Worm (Caenorhabditis elegans): Measurements from ENCODE around the gene W06H8.6.

Gene W06H8.6

ce11 chrV:6276205-6276604 is 49.4 kb upstream of the W06H8.6 start, which contains the start of gene F31F7.1 (continued):
- TF ChIP-seq dpl-1 (GFP tag; optimal IDR thresholded peaks at IDR 0.05): no peak
- no peak for TF ChIP-seq mxl-1 (tag; optimal IDR thresholded peaks at IDR 0.05)
- TF ChIP-seq ceh-91 (GFP tag; IDR thresholded peaks at IDR 0.05): no peak
- TF ChIP-seq madf-8 (GFP tag; conservative IDR thresholded peaks at IDR 0.05): no peak
- TF ChIP-seq rpc-1 (optimal IDR thresholded peaks at IDR 0.05): no peak
- no peak for TF ChIP-seq rpc-1 (tag; optimal IDR thresholded peaks at IDR 0.05)
- no peak for TF ChIP-seq ztf-6 (GFP tag; IDR thresholded peaks at IDR 0.05)
- TF ChIP-seq snpc-3.4 (tag; optimal IDR thresholded peaks at IDR 0.05): no peak
- no peak for TF ChIP-seq zim-3 (tag; optimal IDR thresholded peaks at IDR 0.05)
- TF ChIP-seq tbx-9 (tag; optimal IDR thresholded peaks at IDR 0.05; ENCODE audit: borderline replicate concordance): no peak
- TF ChIP-seq madf-10 (tag; optimal IDR thresholded peaks at IDR 0.05): peak; percentile 49
- no peak for TF ChIP-seq B0336.3 (GFP tag; IDR thresholded peaks at IDR 0.05)
- TF ChIP-seq K11D2.4 (GFP tag; IDR thresholded peaks at IDR 0.05): no peak
- no peak for TF ChIP-seq Y67H2A.10 (GFP tag; conservative IDR thresholded peaks at IDR 0.05)
- peak; percentile 77 for TF ChIP-seq ama-1 (optimal IDR thresholded peaks at IDR 0.05)
- no peak for TF ChIP-seq ama-1 (GFP tag; optimal IDR thresholded peaks at IDR 0.05)
- TF ChIP-seq mcd-1 (GFP tag; IDR thresholded peaks at IDR 0.05): no peak
- no peak for TF ChIP-seq attf-5 (GFP tag; optimal IDR thresholded peaks at IDR 0.05)
- TF ChIP-seq F23B12.7 (tag; optimal IDR thresholded peaks at IDR 0.05; ENCODE audit: insufficient read depth): no peak
- TF ChIP-seq hlh-26 (GFP tag; conservative IDR thresholded peaks at IDR 0.05): no peak
- TF ChIP-seq F57A8.1 (GFP tag; optimal IDR thresholded peaks at IDR 0.05): no peak
- no peak for TF ChIP-seq fkh-3 (tag; optimal IDR thresholded peaks at IDR 0.05)
- TF ChIP-seq lin-54 (GFP tag; optimal IDR thresholded peaks at IDR 0.05): no peak
- TF ChIP-seq lin-26 (GFP tag; IDR thresholded peaks at IDR 0.05): no peak
- no peak for TF ChIP-seq F52B5.7 (tag; optimal IDR thresholded peaks at IDR 0.05)
- peak; percentile 30 for TF ChIP-seq lin-40 (tag; optimal IDR thresholded peaks at IDR 0.05)
- no peak for TF ChIP-seq nhr-27 (tag; optimal IDR thresholded peaks at IDR 0.05)
- TF ChIP-seq akir-1 (GFP tag; optimal IDR thresholded peaks at IDR 0.05): no peak
- no peak for TF ChIP-seq nfyb-1 (GFP tag; IDR thresholded peaks at IDR 0.05)
- no peak for TF ChIP-seq ccch-3 (GFP tag; optimal IDR thresholded peaks at IDR 0.05)
- TF ChIP-seq mel-28 (tag; optimal IDR thresholded peaks at IDR 0.05; ENCODE audit: borderline replicate concordance): no peak
- peak; percentile 5 for TF ChIP-seq tlf-1 (GFP tag; optimal IDR thresholded peaks at IDR 0.05)
- TF ChIP-seq ztf-18 (tag; optimal IDR thresholded peaks at IDR 0.05): peak; percentile 18
- TF ChIP-seq Y53G8AR.9 (GFP tag; conservative IDR thresholded peaks at IDR 0.05): no peak
- no peak for TF ChIP-seq aptf-2 (GFP tag; conservative IDR thresholded peaks at IDR 0.05)
- no peak for TF ChIP-seq Y79H2A.3 (GFP tag; conservative IDR thresholded peaks at IDR 0.05)
- no peak for TF ChIP-seq F57C9.4 (tag; optimal IDR thresholded peaks at IDR 0.05)
- no peak for TF ChIP-seq nhr-90 (tag; optimal IDR thresholded peaks at IDR 0.05)
- TF ChIP-seq nhr-179 (tag; optimal IDR thresholded peaks at IDR 0.05): no peak
- no peak for TF ChIP-seq nfya-2 (GFP tag; IDR thresholded peaks at IDR 0.05)
- no peak for TF ChIP-seq attf-3 (GFP tag; conservative IDR thresholded peaks at IDR 0.05)
- TF ChIP-seq ekl-4 (GFP tag; IDR thresholded peaks at IDR 0.05): no peak
- TF ChIP-seq nfya-1 (tag; optimal IDR thresholded peaks at IDR 0.05; ENCODE audit: borderline replicate concordance, insufficient read depth): no peak
- TF ChIP-seq gei-17 (GFP tag; optimal IDR thresholded peaks at IDR 0.05): no peak
- no peak for TF ChIP-seq ceh-100 (GFP tag; IDR thresholded peaks at IDR 0.05)
- no peak for TF ChIP-seq cebp-1 (GFP tag; IDR thresholded peaks at IDR 0.05)
- TF ChIP-seq cebp-1 (tag; optimal IDR thresholded peaks at IDR 0.05): peak; percentile 17
- TF ChIP-seq ztf-22 (GFP tag; optimal IDR thresholded peaks at IDR 0.05): peak; percentile 76
- no peak for TF ChIP-seq F55B11.4 (tag; optimal IDR thresholded peaks at IDR 0.05; ENCODE audit: borderline replicate concordance, insufficient read depth)
- TF ChIP-seq lsl-1 (GFP tag; optimal IDR thresholded peaks at IDR 0.05): no peak

Measured in whole organism, young adult.